Worm (Caenorhabditis elegans) whole organism, L2 larva: ENCODE results near the gene str-256.

ENCODE experiments used
- C34F6.9 ChIP-seq: fragments of 150-350 bp; optimal IDR thresholded peaks from 2 replicates; lab custom pipeline; 2014; ENCODE audit warnings: missing biosample characterization, missing genetic modification characterization
- F13H6.1 ChIP-seq: sonication (generic microtip); optimal IDR thresholded peaks from 2 replicates; lab custom pipeline; 2016; ENCODE audit warnings: missing genetic modification characterization, missing compliant biosample characterization
- Y55F3AM.14 ChIP-seq: fragments of 200-800 bp; sonication (Bioruptor generic); optimal IDR thresholded peaks from 2 replicates; lab custom pipeline; 2018; ENCODE audit warnings: mild to moderate bottlenecking, missing genetic modification characterization, missing compliant biosample characterization
- ZK546.5 ChIP-seq: sonication (generic microtip); optimal IDR thresholded peaks from 2 replicates; lab custom pipeline; 2017; ENCODE audit warnings: missing biosample characterization, missing genetic modification characterization
- alr-1 ChIP-seq: fragments of 150-350 bp; optimal IDR thresholded peaks from 2 replicates; lab custom pipeline; 2014; ENCODE audit warnings: missing biosample characterization, missing genetic modification characterization
- aly-2 ChIP-seq: fragments of 150-350 bp; optimal IDR thresholded peaks from 2 replicates; lab custom pipeline; 2014; ENCODE audit warnings: missing biosample characterization, missing genetic modification characterization
- ama-1 ChIP-seq: fragments of 150-350 bp; optimal IDR thresholded peaks from 2 replicates; lab custom pipeline; 2018; ENCODE audit warnings: inconsistent platforms
- blmp-1 ChIP-seq: sonication (generic microtip); optimal IDR thresholded peaks from 2 replicates; lab custom pipeline; 2017; ENCODE audit warnings: missing genetic modification characterization, mild to moderate bottlenecking, missing compliant biosample characterization, antibody characterized with exemption, moderate library complexity; ENCODE audit not compliant: insufficient read depth
- ceh-16 ChIP-seq: fragments of 150-350 bp; optimal IDR thresholded peaks from 2 replicates; lab custom pipeline; 2014; ENCODE audit warnings: missing biosample characterization, missing genetic modification characterization
- ceh-82 ChIP-seq: fragments of 150-350 bp; optimal IDR thresholded peaks from 2 replicates; lab custom pipeline; 2014; ENCODE audit warnings: missing biosample characterization, missing genetic modification characterization
- crh-2 ChIP-seq: sonication (generic microtip); optimal IDR thresholded peaks from 2 replicates; lab custom pipeline; 2017; ENCODE audit warnings: missing biosample characterization, missing genetic modification characterization
- egl-27 ChIP-seq: sonication (generic microtip); optimal IDR thresholded peaks from 3 replicates; lab custom pipeline; 2017; ENCODE audit warnings: missing biosample characterization, missing genetic modification reagents, missing genetic modification characterization
- elt-1 ChIP-seq: fragments of 150-350 bp; optimal IDR thresholded peaks from 2 replicates; lab custom pipeline; 2014; ENCODE audit warnings: missing biosample characterization, missing genetic modification characterization
- elt-3 ChIP-seq: sonication (generic microtip); optimal IDR thresholded peaks from 2 replicates; lab custom pipeline; 2017; ENCODE audit warnings: missing biosample characterization, missing genetic modification characterization
- fos-1 ChIP-seq: fragments of 150-350 bp; optimal IDR thresholded peaks from 2 replicates; lab custom pipeline; 2014; ENCODE audit warnings: missing biosample characterization, missing genetic modification characterization
- gmeb-1 ChIP-seq: fragments of 150-350 bp; optimal IDR thresholded peaks from 2 replicates; lab custom pipeline; 2014; ENCODE audit warnings: missing biosample characterization, missing genetic modification characterization
- lin-11 ChIP-seq: fragments of 150-350 bp; sonication (generic microtip); optimal IDR thresholded peaks from 2 replicates; lab custom pipeline; 2014; ENCODE audit warnings: missing biosample characterization, missing genetic modification characterization, inconsistent platforms, mixed read lengths
- lin-13 ChIP-seq: fragments of 150-350 bp; optimal IDR thresholded peaks from 2 replicates; lab custom pipeline; 2014; ENCODE audit warnings: missing biosample characterization, missing genetic modification reagents, missing genetic modification characterization
- lsy-2 ChIP-seq, 2 experiments: fragments of 150-350 bp in 1 of 2; sonication (generic microtip) in 1 of 2; optimal IDR thresholded peaks; 2 replicates each; lab custom pipeline; 2014 to 2017; ENCODE audit warnings: missing biosample characterization in 2 of 2, missing genetic modification characterization in 2 of 2
- mab-5 ChIP-seq: fragments of 150-350 bp; optimal IDR thresholded peaks from 2 replicates; lab custom pipeline; 2014; ENCODE audit warnings: missing biosample characterization, missing genetic modification characterization
- mbf-1 ChIP-seq: sonication (generic microtip); optimal IDR thresholded peaks from 2 replicates; lab custom pipeline; 2017; ENCODE audit warnings: missing biosample characterization, missing genetic modification characterization
- mdl-1 ChIP-seq, 2 experiments: fragments of 150-350 bp in 1 of 2; sonication (generic microtip) in 1 of 2; optimal IDR thresholded peaks; 2 replicates each; lab custom pipeline; 2017; ENCODE audit warnings: missing biosample characterization in 2 of 2, missing genetic modification characterization in 2 of 2
- nhr-10 ChIP-seq: sonication (generic microtip); optimal IDR thresholded peaks from 2 replicates; lab custom pipeline; 2017; ENCODE audit warnings: missing biosample characterization, missing genetic modification characterization
- nhr-12 ChIP-seq: fragments of 150-350 bp; optimal IDR thresholded peaks from 2 replicates; lab custom pipeline; 2014; ENCODE audit warnings: missing biosample characterization, missing genetic modification characterization
- nhr-129 ChIP-seq: fragments of 150-350 bp; optimal IDR thresholded peaks from 2 replicates; lab custom pipeline; 2014; ENCODE audit warnings: missing biosample characterization, missing genetic modification characterization
- nhr-21 ChIP-seq: fragments of 150-350 bp; optimal IDR thresholded peaks from 2 replicates; lab custom pipeline; 2014; ENCODE audit warnings: missing biosample characterization, missing genetic modification characterization
- nhr-23 ChIP-seq: fragments of 150-350 bp; optimal IDR thresholded peaks from 2 replicates; lab custom pipeline; 2014; ENCODE audit warnings: missing biosample characterization, missing genetic modification reagents, missing genetic modification characterization
- nhr-237 ChIP-seq: fragments of 150-350 bp; optimal IDR thresholded peaks from 2 replicates; lab custom pipeline; 2014; ENCODE audit warnings: missing biosample characterization, missing genetic modification characterization
- nhr-25 ChIP-seq: fragments of 150-350 bp; sonication (generic microtip); optimal IDR thresholded peaks from 3 replicates; lab custom pipeline; 2014; ENCODE audit warnings: missing biosample characterization, missing genetic modification characterization
- nhr-6 ChIP-seq: fragments of 150-350 bp; optimal IDR thresholded peaks from 2 replicates; lab custom pipeline; 2014; ENCODE audit warnings: missing biosample characterization, missing genetic modification characterization
- peb-1 ChIP-seq: fragments of 150-350 bp; optimal IDR thresholded peaks from 2 replicates; lab custom pipeline; 2014; ENCODE audit warnings: missing biosample characterization, missing genetic modification characterization
- sem-4 ChIP-seq: fragments of 150-350 bp; optimal IDR thresholded peaks from 2 replicates; lab custom pipeline; 2014; ENCODE audit warnings: missing biosample characterization, missing genetic modification reagents, missing genetic modification characterization
- sma-3 ChIP-seq: sonication (generic microtip); optimal IDR thresholded peaks from 2 replicates; lab custom pipeline; 2016; ENCODE audit warnings: missing genetic modification reagents, missing genetic modification characterization, missing compliant biosample characterization
- sma-9 ChIP-seq, 2 experiments: fragments of 150-350 bp in 1 of 2; sonication (generic microtip) in 1 of 2; optimal IDR thresholded peaks; 2 replicates each; lab custom pipeline; 2014 to 2016; ENCODE audit warnings: missing genetic modification characterization in 2 of 2, mild to moderate bottlenecking in 1 of 2, missing biosample characterization in 1 of 2, missing compliant biosample characterization in 1 of 2, missing genetic modification reagents in 1 of 2, moderate library complexity in 1 of 2
- snpc-4 ChIP-seq: fragments of 150-350 bp; optimal IDR thresholded peaks from 2 replicates; lab custom pipeline; 2014; ENCODE audit warnings: missing biosample characterization, missing genetic modification characterization
- unc-39 ChIP-seq: fragments of 150-350 bp; optimal IDR thresholded peaks from 2 replicates; lab custom pipeline; 2014; ENCODE audit warnings: missing biosample characterization, missing genetic modification characterization
- unc-55 ChIP-seq: fragments of 150-350 bp; sonication (generic microtip); optimal IDR thresholded peaks from 3 replicates; lab custom pipeline; 2014; ENCODE audit warnings: missing biosample characterization, missing genetic modification reagents, missing genetic modification characterization
- unc-62 ChIP-seq: fragments of 150-350 bp; optimal IDR thresholded peaks from 2 replicates; lab custom pipeline; 2014; ENCODE audit warnings: missing biosample characterization, missing genetic modification reagents, missing genetic modification characterization
- zag-1 ChIP-seq: fragments of 150-350 bp; optimal IDR thresholded peaks from 2 replicates; lab custom pipeline; 2014; ENCODE audit warnings: missing biosample characterization, missing genetic modification characterization
- ztf-1 ChIP-seq: fragments of 200-800 bp; sonication (Bioruptor generic); conservative IDR thresholded peaks from 2 replicates; pipeline ENCODE4 v1.3.6; 2022; ENCODE audit warnings: missing genetic modification characterization, missing compliant biosample characterization
- ztf-11 ChIP-seq: sonication (generic microtip); optimal IDR thresholded peaks from 2 replicates; lab custom pipeline; 2017; ENCODE audit warnings: missing biosample characterization, missing genetic modification characterization
- ztf-4 ChIP-seq: fragments of 150-350 bp; optimal IDR thresholded peaks from 2 replicates; lab custom pipeline; 2014; ENCODE audit warnings: missing biosample characterization, missing genetic modification characterization

str-256 gene

DNA sequence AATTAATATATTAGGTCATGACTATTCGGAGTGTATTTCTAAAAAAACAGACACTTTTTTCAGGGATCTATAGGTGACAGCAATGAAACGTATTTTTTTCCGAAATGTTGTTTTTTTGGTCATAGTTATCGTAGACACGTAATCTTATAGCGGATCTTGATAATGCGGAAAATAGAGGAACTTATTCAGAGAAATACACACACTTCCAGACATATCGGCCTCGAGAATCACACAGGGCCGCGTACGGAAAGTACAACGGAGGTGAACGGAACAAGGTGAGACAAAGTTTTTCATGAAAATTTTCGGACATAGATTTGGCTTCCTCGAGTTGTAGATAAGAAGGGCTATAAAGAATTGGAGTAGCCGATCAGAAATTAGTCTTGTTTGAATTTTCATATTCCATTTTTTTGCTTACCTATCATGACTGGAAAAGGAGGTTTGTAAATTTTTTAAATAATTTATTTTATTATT, 37.9 kb upstream of the str-256 start, which contains the start of gene nhr-155:
nhr-155 (plus strand) TSS at position 421 of the 471 bp plus-strand sequence.
- TF ChIP-seq F13H6.1 = no peak
- TF ChIP-seq ceh-16 (tag; lab: Kevin White, UChicago) = peak; percentile 30
- peak; percentile 26 for TF ChIP-seq nhr-23
- TF ChIP-seq ztf-11 (tag; lab: Kevin White, UChicago) = no peak
- no peak for TF ChIP-seq zag-1 (tag; lab: Kevin White, UChicago)
- peak; percentile 81 for TF ChIP-seq sma-9 (GFP tag; optimal IDR thresholded peaks at IDR 0.05; lab: Kevin White, UChicago)
- no peak for TF ChIP-seq sma-9 (tag; optimal IDR thresholded peaks at IDR 0.05; lab: Kevin White, UChicago)
- TF ChIP-seq aly-2 (tag; lab: Kevin White, UChicago) = no peak
- no peak for TF ChIP-seq blmp-1 (tag; lab: Kevin White, UChicago)
- peak; percentile 95 for TF ChIP-seq elt-1 (tag; lab: Kevin White, UChicago)

DNA sequence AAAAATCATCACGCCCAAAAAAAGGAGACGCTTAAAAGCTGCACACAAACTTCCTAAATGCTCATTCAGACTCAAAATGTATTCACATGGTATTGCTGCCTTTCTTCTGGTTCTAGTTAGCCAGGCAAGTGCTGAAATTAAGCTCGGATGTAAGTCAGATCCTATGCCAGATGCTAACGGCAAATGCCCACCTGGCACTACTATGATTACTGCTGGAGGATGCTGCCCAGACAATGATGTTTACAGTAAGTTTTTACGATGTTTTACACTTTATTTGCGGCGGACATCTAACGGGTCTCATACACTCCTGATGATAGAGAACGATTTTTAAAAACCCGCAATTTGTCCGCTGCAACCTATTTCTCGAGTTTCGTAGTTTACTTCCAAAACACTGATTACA, 35.4 kb upstream of the str-256 start, which contains the start of gene C14C6.5:
C14C6.5 (plus strand) TSS at position 58 of the 400 bp plus-strand sequence.
- no peak for TF ChIP-seq egl-27

DNA sequence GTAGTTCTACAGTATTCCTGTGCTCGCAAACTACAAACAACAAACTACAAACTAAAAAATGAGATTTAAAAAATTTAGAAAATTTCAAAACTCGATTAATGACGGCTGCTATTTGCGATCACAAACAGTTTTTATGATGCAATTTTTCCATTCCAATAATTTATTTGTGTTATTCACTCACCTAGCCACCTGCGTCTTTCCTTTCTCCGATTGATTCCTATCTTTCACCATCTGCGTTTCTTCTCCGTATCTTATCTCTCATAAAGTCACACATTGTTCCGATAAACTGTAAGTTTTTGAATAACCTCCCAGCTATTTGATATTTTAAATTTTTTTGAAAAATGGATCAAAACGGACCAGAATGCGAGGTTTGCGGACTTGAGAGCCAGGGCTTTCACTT, 33.0 kb upstream of the str-256 start, which contains the start of gene nhr-132:
nhr-132 (plus strand) TSS at position 271 of the 400 bp plus-strand sequence.
- TF ChIP-seq nhr-10 (tag; lab: Kevin White, UChicago) = no peak
- peak; percentile 91 for TF ChIP-seq nhr-129
- TF ChIP-seq lin-13 (GFP tag; lab: Kevin White, UChicago) = no peak
- TF ChIP-seq Y55F3AM.14 (GFP tag; lab: Kevin White, UChicago) = no peak
- TF ChIP-seq gmeb-1 (tag; lab: Kevin White, UChicago) = peak; percentile 32
- TF ChIP-seq nhr-25 (tag; lab: Kevin White, UChicago) = peak; percentile 48
- peak; percentile 27 for TF ChIP-seq F13H6.1
- TF ChIP-seq nhr-237 (tag; lab: Kevin White, UChicago) = no peak
- TF ChIP-seq elt-3 = no peak
- TF ChIP-seq sma-3 (GFP tag; lab: Kevin White, UChicago) = peak; percentile 21
- TF ChIP-seq sem-4 = no peak
- TF ChIP-seq unc-55 (GFP tag; lab: Kevin White, UChicago) = no peak
- no peak for TF ChIP-seq snpc-4 (tag; lab: Kevin White, UChicago)
- TF ChIP-seq mab-5 (tag; lab: Kevin White, UChicago) = no peak
- peak; percentile 20 for TF ChIP-seq C34F6.9
- TF ChIP-seq ceh-82 = no peak
- no peak for TF ChIP-seq aly-2 (tag; lab: Kevin White, UChicago)
- no peak for TF ChIP-seq ztf-1
- peak; percentile 37 for TF ChIP-seq fos-1
- no peak for TF ChIP-seq nhr-23
- no peak for TF ChIP-seq unc-39 (tag; lab: Kevin White, UChicago)
- no peak for TF ChIP-seq ama-1 (lab: Kevin White, UChicago)
- TF ChIP-seq sma-9 (GFP tag; optimal IDR thresholded peaks at IDR 0.05; lab: Kevin White, UChicago) = peak; percentile 88
- no peak for TF ChIP-seq sma-9 (tag; optimal IDR thresholded peaks at IDR 0.05; lab: Kevin White, UChicago)
- no peak for TF ChIP-seq blmp-1 (tag; lab: Kevin White, UChicago)
- TF ChIP-seq lsy-2 (tag; optimal IDR thresholded peaks at IDR 0.05; lab: Kevin White, UChicago) = peak in 1 of 2 experiments; percentile 38
- TF ChIP-seq ztf-4 = no peak
- peak; percentile 29 for TF ChIP-seq crh-2 (tag; lab: Kevin White, UChicago)
- no peak for TF ChIP-seq nhr-12
- TF ChIP-seq peb-1 (tag; lab: Kevin White, UChicago) = no peak
- TF ChIP-seq zag-1 (tag; lab: Kevin White, UChicago) = no peak
- TF ChIP-seq egl-27 = no peak
- TF ChIP-seq unc-62 (GFP tag; lab: Kevin White, UChicago) = no peak

DNA sequence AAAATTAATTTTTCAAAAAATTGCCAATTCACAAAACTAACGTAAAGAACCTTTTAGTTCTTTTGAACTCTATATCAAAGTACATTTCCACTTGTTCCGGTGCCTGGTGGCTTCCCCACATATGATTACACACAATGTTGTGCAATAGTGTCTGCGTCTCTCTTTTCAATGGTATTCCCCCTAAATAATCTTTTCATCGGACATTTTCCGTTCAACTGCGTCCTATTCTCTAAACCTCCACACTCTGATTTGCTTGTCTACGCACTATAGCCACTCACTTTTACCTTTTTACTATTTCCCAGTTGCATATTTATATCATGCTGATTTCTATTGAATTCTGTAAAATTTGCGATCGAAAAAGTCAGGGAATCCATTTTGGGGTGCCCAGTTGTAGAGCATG, 30.9 kb upstream of the str-256 start, which contains the start of gene nhr-58:
nhr-58 (plus strand) TSS at position 214 of the 400 bp plus-strand sequence.
- TF ChIP-seq ceh-82 (no peak), unc-55 (GFP tag; lab: Kevin White, UChicago) (peak; percentile 70), C34F6.9 (peak; percentile 62), nhr-23 (no peak), blmp-1 (tag; lab: Kevin White, UChicago) (peak; percentile 64), ZK546.5 (tag; lab: Kevin White, UChicago) (no peak), sma-9 (GFP tag; optimal IDR thresholded peaks at IDR 0.05; lab: Kevin White, UChicago) (peak; percentile 99), sma-9 (tag; optimal IDR thresholded peaks at IDR 0.05; lab: Kevin White, UChicago) (peak; percentile 43), nhr-237 (tag; lab: Kevin White, UChicago) (no peak), gmeb-1 (tag; lab: Kevin White, UChicago) (peak; percentile 29), nhr-21 (tag; lab: Kevin White, UChicago) (peak; percentile 66), fos-1 (peak; percentile 93), ztf-1 (no peak), crh-2 (tag; lab: Kevin White, UChicago) (peak; percentile 63), lsy-2 (tag; optimal IDR thresholded peaks at IDR 0.05; lab: Kevin White, UChicago) (no peak), zag-1 (tag; lab: Kevin White, UChicago) (no peak), ama-1 (lab: Kevin White, UChicago) (no peak), mdl-1 (tag; optimal IDR thresholded peaks at IDR 0.05; lab: Kevin White, UChicago) (peak in 1 of 2 experiments; percentile 51), alr-1 (no peak), peb-1 (tag; lab: Kevin White, UChicago) (no peak), lin-11 (tag; lab: Kevin White, UChicago) (no peak), egl-27 (peak; percentile 83), sma-3 (GFP tag; lab: Kevin White, UChicago) (peak; percentile 61), ceh-16 (tag; lab: Kevin White, UChicago) (peak; percentile 18), snpc-4 (tag; lab: Kevin White, UChicago) (peak; percentile 17), nhr-129 (peak; percentile 97), mbf-1 (tag; lab: Kevin White, UChicago) (no peak), nhr-6 (tag; lab: Kevin White, UChicago) (peak; percentile 15), F13H6.1 (peak; percentile 81), sem-4 (no peak), elt-1 (tag; lab: Kevin White, UChicago) (no peak)
